Worm (Caenorhabditis elegans) whole organism, L4 larva: ENCODE results near the gene ztf-1.

Experiments used
- F26F4.8 ChIP-seq: fragments of 200-800 bp; sonication (Bioruptor generic); conservative IDR thresholded peaks from 2 replicates; pipeline ENCODE4 v1.3.6; 2022; ENCODE audit warnings: missing genetic modification characterization, missing compliant biosample characterization
- cey-2 ChIP-seq: sonication (generic microtip); optimal IDR thresholded peaks from 3 replicates; lab custom pipeline; 2017; ENCODE audit warnings: missing genetic modification characterization, mild to moderate bottlenecking, missing compliant biosample characterization, antibody characterized with exemption, borderline replicate concordance; ENCODE audit not compliant: insufficient read depth
- daf-8 ChIP-seq: fragments of 200-800 bp; sonication (Bioruptor generic); IDR thresholded peaks from 2 replicates; pipeline ENCODE4 v1.3.6; 2022; ENCODE audit warnings: missing genetic modification characterization, missing compliant biosample characterization
- egl-27 ChIP-seq: sonication (generic microtip); optimal IDR thresholded peaks from 3 replicates; lab custom pipeline; 2017; ENCODE audit warnings: missing biosample characterization, missing genetic modification reagents, missing genetic modification characterization
- fos-1 ChIP-seq: fragments of 150-350 bp; optimal IDR thresholded peaks from 2 replicates; lab custom pipeline; 2014; ENCODE audit warnings: missing biosample characterization, missing genetic modification characterization
- lin-38 ChIP-seq: fragments of 200-800 bp; sonication (Bioruptor generic); IDR thresholded peaks from 2 replicates; pipeline ENCODE4 v1.3.6; 2022; ENCODE audit warnings: missing genetic modification reagents, missing genetic modification characterization, missing compliant biosample characterization
- mdl-1 ChIP-seq, 2 experiments: fragments of 150-350 bp in 1 of 2; sonication (generic microtip) in 1 of 2; optimal IDR thresholded peaks; 2 replicates each; lab custom pipeline; 2014 to 2017; ENCODE audit warnings: missing biosample characterization in 2 of 2, missing genetic modification characterization in 2 of 2
- nhr-11 ChIP-seq: fragments of 150-350 bp; optimal IDR thresholded peaks from 2 replicates; lab custom pipeline; 2014; ENCODE audit warnings: missing biosample characterization, missing genetic modification characterization
- snpc-4 ChIP-seq: fragments of 150-350 bp; optimal IDR thresholded peaks from 2 replicates; lab custom pipeline; 2014; ENCODE audit warnings: missing biosample characterization, missing genetic modification characterization
- unc-130 ChIP-seq: sonication (generic microtip); optimal IDR thresholded peaks from 2 replicates; lab custom pipeline; 2016; ENCODE audit warnings: missing genetic modification reagents, missing genetic modification characterization, missing compliant biosample characterization

DNA sequence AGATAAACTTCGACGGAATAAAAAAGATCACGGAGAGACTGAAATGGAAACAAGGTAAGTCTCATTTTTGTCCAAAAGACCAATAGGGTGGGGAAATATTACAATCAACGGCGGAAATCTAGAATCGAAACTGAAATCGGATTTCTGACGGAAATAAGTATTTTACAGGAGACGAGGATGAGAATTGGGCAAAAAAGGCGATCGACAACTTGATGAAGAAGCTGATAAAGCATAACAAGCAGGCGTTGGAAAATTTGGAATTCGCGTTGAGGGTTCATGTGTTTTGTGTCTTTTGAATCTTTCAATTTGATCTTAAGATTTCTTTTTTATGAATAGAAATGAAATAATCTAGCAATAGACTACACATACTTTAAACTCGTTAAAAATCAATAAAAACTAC lies 41.5 kb downstream of the ztf-1 start, which contains the start of gene ugtp-1:
- TF ChIP-seq unc-130 (GFP tag; lab: Kevin White, UChicago) (no peak), snpc-4 (no peak), fos-1 (tag; lab: Kevin White, UChicago) (no peak), daf-8 (GFP tag; lab: Robert Waterston, UW) (no peak), lin-38 (GFP tag; lab: Robert Waterston, UW) (no peak), F26F4.8 (no peak), nhr-11 (no peak), egl-27 (no peak), mdl-1 (tag; optimal IDR thresholded peaks at IDR 0.05; lab: Kevin White, UChicago) (no peak), cey-2 (tag; lab: Kevin White, UChicago) (no peak)
